Fruit fly (Drosophila melanogaster) whole organism, embryonic: ENCODE results near the gene shf.

Experiments
- ATbp ChIP-seq: fragments of 200-800 bp; sonication (Bioruptor generic); optimal IDR thresholded peaks from 2 replicates; lab custom pipeline; 2017; ENCODE audit warnings: missing biosample characterization, mild to moderate bottlenecking, missing genetic modification characterization, missing genetic modification reagents
- CG11504 ChIP-seq: fragments of 200-800 bp; sonication (Bioruptor generic); optimal IDR thresholded peaks from 3 replicates; lab custom pipeline; 2019; ENCODE audit warnings: missing biosample characterization, mild to moderate bottlenecking, missing genetic modification characterization, moderate library complexity
- CG11695 ChIP-seq: fragments of 200-800 bp; sonication (Bioruptor generic); IDR thresholded peaks from 3 replicates; pipeline ENCODE4 v1.3.6; 2022; ENCODE audit warnings: missing biosample characterization, missing genetic modification characterization
- CG13894 ChIP-seq: fragments of 200-800 bp; sonication (Bioruptor generic); optimal IDR thresholded peaks from 3 replicates; lab custom pipeline; 2018; ENCODE audit warnings: missing biosample characterization, mild to moderate bottlenecking, missing genetic modification characterization, moderate library complexity
- CG14710 ChIP-seq: fragments of 200-800 bp; sonication (Bioruptor generic); optimal IDR thresholded peaks from 3 replicates; lab custom pipeline; 2019; ENCODE audit warnings: missing biosample characterization, mild to moderate bottlenecking, missing genetic modification characterization, moderate library complexity
- CG14965 ChIP-seq: fragments of 200-800 bp; sonication (Bioruptor generic); optimal IDR thresholded peaks from 2 replicates; lab custom pipeline; 2016; ENCODE audit warnings: missing biosample characterization, missing genetic modification characterization, borderline replicate concordance
- CG17361 ChIP-seq: fragments of 200-800 bp; sonication (Bioruptor generic); IDR thresholded peaks from 3 replicates; pipeline ENCODE4 v1.3.6; 2022; ENCODE audit warnings: missing biosample characterization, missing genetic modification characterization
- CG18764 ChIP-seq: fragments of 200-800 bp; sonication (Bioruptor generic); optimal IDR thresholded peaks from 3 replicates; lab custom pipeline; 2016; ENCODE audit warnings: missing biosample characterization, missing genetic modification characterization
- CG2116 ChIP-seq: fragments of 200-800 bp; sonication (Bioruptor generic); optimal IDR thresholded peaks from 3 replicates; lab custom pipeline; 2018; ENCODE audit warnings: missing biosample characterization, mild to moderate bottlenecking, missing genetic modification characterization
- CG2129 ChIP-seq: fragments of 200-800 bp; sonication (Bioruptor generic); IDR thresholded peaks from 2 replicates; pipeline ENCODE4 v1.3.6; 2022; ENCODE audit warnings: missing biosample characterization, missing genetic modification characterization; ENCODE audit not compliant: partially characterized antibody
- CG30431 ChIP-seq: fragments of 200-800 bp; sonication (Bioruptor generic); optimal IDR thresholded peaks from 2 replicates; lab custom pipeline; 2017; ENCODE audit warnings: missing biosample characterization, missing genetic modification characterization
- CG31365 ChIP-seq: fragments of 200-800 bp; sonication (Bioruptor generic); optimal IDR thresholded peaks from 2 replicates; lab custom pipeline; 2018; ENCODE audit warnings: missing biosample characterization, mild to moderate bottlenecking, missing genetic modification characterization
- CG33213 ChIP-seq: fragments of 200-800 bp; sonication (Bioruptor generic); optimal IDR thresholded peaks from 3 replicates; lab custom pipeline; 2016; ENCODE audit warnings: missing biosample characterization, missing genetic modification characterization
- CG4404 ChIP-seq: fragments of 200-800 bp; sonication (Bioruptor generic); IDR thresholded peaks from 2 replicates; pipeline ENCODE4 v1.3.6; 2022; ENCODE audit warnings: missing biosample characterization, missing genetic modification characterization
- CG6175 ChIP-seq: fragments of 200-800 bp; sonication (Bioruptor generic); IDR thresholded peaks from 3 replicates; pipeline ENCODE4 v1.3.6; 2022; ENCODE audit warnings: missing biosample characterization, missing genetic modification characterization
- CG8388 ChIP-seq: fragments of 200-800 bp; sonication (Bioruptor generic); optimal IDR thresholded peaks from 2 replicates; lab custom pipeline; 2019; ENCODE audit warnings: missing biosample characterization, mild to moderate bottlenecking, missing genetic modification characterization, moderate library complexity
- Dbx ChIP-seq: fragments of 200-800 bp; sonication (Bioruptor generic); IDR thresholded peaks from 3 replicates; pipeline ENCODE4 v1.3.6; 2022; ENCODE audit warnings: missing biosample characterization, missing genetic modification characterization
- ERR ChIP-seq: fragments of 200-800 bp; sonication (Bioruptor generic); optimal IDR thresholded peaks from 2 replicates; lab custom pipeline; 2016; ENCODE audit warnings: missing biosample characterization, missing genetic modification characterization
- Elba2 ChIP-seq: fragments of 200-800 bp; sonication (Bioruptor generic); optimal IDR thresholded peaks from 3 replicates; lab custom pipeline; 2016; ENCODE audit warnings: missing biosample characterization, missing genetic modification characterization
- H15 ChIP-seq: fragments of 200-800 bp; sonication (Bioruptor generic); IDR thresholded peaks from 3 replicates; pipeline ENCODE4 v1.3.6; 2022; ENCODE audit warnings: missing biosample characterization, missing genetic modification characterization
- H2.0 ChIP-seq: fragments of 200-800 bp; sonication (Bioruptor generic); IDR thresholded peaks from 2 replicates; pipeline ENCODE4 v1.3.6; 2022; ENCODE audit warnings: missing biosample characterization, missing genetic modification characterization
- Kr ChIP-seq: fragments of 200-800 bp; sonication (Bioruptor generic); optimal IDR thresholded peaks from 2 replicates; lab custom pipeline; 2017; ENCODE audit warnings: missing biosample characterization, mild to moderate bottlenecking, missing genetic modification characterization
- MBD-R2 ChIP-seq: fragments of 200-800 bp; sonication (Bioruptor generic); IDR thresholded peaks from 2 replicates; pipeline ENCODE4 v1.3.6; 2022; ENCODE audit warnings: missing biosample characterization, missing genetic modification characterization
- Mad ChIP-seq: fragments of 200-800 bp; sonication (Bioruptor generic); optimal IDR thresholded peaks from 2 replicates; lab custom pipeline; 2016; ENCODE audit warnings: missing biosample characterization, missing genetic modification characterization
- NfI ChIP-seq: fragments of 200-800 bp; sonication (Bioruptor generic); optimal IDR thresholded peaks from 3 replicates; lab custom pipeline; 2018; ENCODE audit warnings: missing biosample characterization, mild to moderate bottlenecking, missing genetic modification characterization, moderate library complexity
- Rx ChIP-seq: fragments of 200-800 bp; sonication (Bioruptor generic); IDR thresholded peaks from 2 replicates; pipeline ENCODE4 v1.3.6; 2022; ENCODE audit warnings: missing biosample characterization, missing genetic modification characterization
- Sin3A ChIP-seq: fragments of >200 bp; optimal IDR thresholded peaks from 2 replicates; lab custom pipeline; 2018
- ash1 ChIP-seq: fragments of 200-800 bp; sonication (Bioruptor generic); optimal IDR thresholded peaks from 2 replicates; lab custom pipeline; 2018; ENCODE audit warnings: missing biosample characterization, mild to moderate bottlenecking, missing genetic modification characterization
- caup ChIP-seq: fragments of 200-800 bp; sonication (Bioruptor generic); optimal IDR thresholded peaks from 3 replicates; lab custom pipeline; 2017; ENCODE audit warnings: missing biosample characterization, mild to moderate bottlenecking, missing genetic modification characterization, moderate library complexity; ENCODE audit not compliant: severe bottlenecking
- crc ChIP-seq: fragments of 200-800 bp; sonication (Bioruptor generic); optimal IDR thresholded peaks from 2 replicates; lab custom pipeline; 2016; ENCODE audit warnings: missing biosample characterization, missing genetic modification characterization
- danr ChIP-seq: fragments of 200-800 bp; sonication (Bioruptor generic); IDR thresholded peaks from 2 replicates; pipeline ENCODE4 v1.3.6; 2022; ENCODE audit warnings: missing biosample characterization, missing genetic modification characterization
- esg ChIP-seq: fragments of 200-800 bp; sonication (Bioruptor generic); conservative IDR thresholded peaks from 2 replicates; pipeline ENCODE4 v1.3.6; 2022; ENCODE audit warnings: missing biosample characterization, missing genetic modification characterization
- gsb-n ChIP-seq: fragments of 200-800 bp; sonication (Bioruptor generic); optimal IDR thresholded peaks from 3 replicates; lab custom pipeline; 2018; ENCODE audit warnings: missing biosample characterization, mild to moderate bottlenecking, missing genetic modification characterization
- jing ChIP-seq: fragments of 200-800 bp; sonication (Bioruptor generic); optimal IDR thresholded peaks from 2 replicates; lab custom pipeline; 2018; ENCODE audit warnings: missing biosample characterization, mild to moderate bottlenecking, missing genetic modification characterization
- jumu ChIP-seq: fragments of 200-800 bp; sonication (Bioruptor generic); optimal IDR thresholded peaks from 3 replicates; lab custom pipeline; 2016; ENCODE audit warnings: missing biosample characterization, missing genetic modification characterization
- kah ChIP-seq: fragments of 200-800 bp; sonication (Bioruptor generic); optimal IDR thresholded peaks from 2 replicates; lab custom pipeline; 2018; ENCODE audit warnings: missing biosample characterization, mild to moderate bottlenecking, missing genetic modification characterization
- mirr ChIP-seq: fragments of 200-800 bp; sonication (Bioruptor generic); optimal IDR thresholded peaks from 3 replicates; lab custom pipeline; 2018; ENCODE audit warnings: missing biosample characterization, mild to moderate bottlenecking, missing genetic modification characterization
- mld ChIP-seq: fragments of 200-800 bp; sonication (Bioruptor generic); IDR thresholded peaks from 3 replicates; pipeline ENCODE4 v1.3.6; 2022; ENCODE audit warnings: missing biosample characterization, missing genetic modification characterization; ENCODE audit not compliant: partially characterized antibody
- nau ChIP-seq: fragments of 200-800 bp; sonication (Bioruptor generic); optimal IDR thresholded peaks from 3 replicates; lab custom pipeline; 2017; ENCODE audit warnings: missing biosample characterization, mild to moderate bottlenecking, missing genetic modification characterization, missing genetic modification reagents
- pb ChIP-seq: fragments of 200-800 bp; sonication (Bioruptor generic); optimal IDR thresholded peaks from 3 replicates; lab custom pipeline; 2016; ENCODE audit warnings: missing biosample characterization, missing genetic modification characterization
- peb ChIP-seq: fragments of 200-800 bp; sonication (Bioruptor generic); IDR thresholded peaks from 2 replicates; pipeline ENCODE4 v1.3.6; 2022; ENCODE audit warnings: missing biosample characterization, missing genetic modification characterization
- pnt ChIP-seq: fragments of 200-800 bp; sonication (Bioruptor generic); optimal IDR thresholded peaks from 3 replicates; lab custom pipeline; 2016; ENCODE audit warnings: missing biosample characterization, missing genetic modification characterization
- pros ChIP-seq: fragments of 200-800 bp; sonication (Bioruptor generic); optimal IDR thresholded peaks from 3 replicates; lab custom pipeline; 2019; ENCODE audit warnings: missing biosample characterization, mild to moderate bottlenecking, missing genetic modification characterization, moderate library complexity
- run ChIP-seq: fragments of 200-800 bp; sonication (Bioruptor generic); optimal IDR thresholded peaks from 3 replicates; lab custom pipeline; 2018; ENCODE audit warnings: missing biosample characterization, mild to moderate bottlenecking, missing genetic modification characterization
- seq ChIP-seq: fragments of 200-800 bp; sonication (Bioruptor generic); IDR thresholded peaks from 2 replicates; pipeline ENCODE4 v1.3.6; 2022; ENCODE audit warnings: missing biosample characterization, missing genetic modification characterization
- sisA ChIP-seq: fragments of 200-800 bp; sonication (Bioruptor generic); IDR thresholded peaks from 2 replicates; pipeline ENCODE4 v1.3.6; 2022; ENCODE audit warnings: missing biosample characterization, missing genetic modification characterization
- tin ChIP-seq: fragments of 200-800 bp; sonication (Bioruptor generic); optimal IDR thresholded peaks from 3 replicates; lab custom pipeline; 2016; ENCODE audit warnings: missing biosample characterization, missing genetic modification characterization
- yki ChIP-seq: fragments of >200 bp; optimal IDR thresholded peaks from 3 replicates; lab custom pipeline; 2018
- zen2 ChIP-seq: fragments of 200-800 bp; sonication (Bioruptor generic); IDR thresholded peaks from 3 replicates; pipeline ENCODE4 v1.3.6; 2022; ENCODE audit warnings: missing biosample characterization, missing genetic modification characterization; ENCODE audit not compliant: partially characterized antibody

The shf gene

dm6 chrX:6741184-6741586 lies 38.3 kb downstream of the shf start (continued):
- TF ChIP-seq ATbp (GFP tag; lab: Kevin White, UChicago) (no peak), esg (GFP tag; lab: Robert Waterston, UW) (no peak; the same call in 1 of the 2 replicates), gsb-n (peak; percentile 88), mld (GFP tag; lab: Robert Waterston, UW) (peak; percentile 71; the same call in 1 of the 3 replicates), MBD-R2 (peak; percentile 51), pnt (GFP tag; lab: Kevin White, UChicago) (peak; percentile 35), CG11695 (peak; percentile 53; the same call in 2 of the 3 replicates), CG6175 (no peak), peb (GFP tag; lab: Robert Waterston, UW) (no peak), zen2 (GFP tag; lab: Robert Waterston, UW) (no peak), CG8388 (GFP tag; lab: Kevin White, UChicago) (peak; percentile 18), Mad (GFP tag; lab: Kevin White, UChicago) (peak; percentile 45), CG14965 (GFP tag; lab: Kevin White, UChicago) (no peak), seq (GFP tag; lab: Robert Waterston, UW) (no peak), kah (GFP tag; lab: Kevin White, UChicago) (no peak), sisA (GFP tag; lab: Robert Waterston, UW) (peak; percentile 35; the same call in 1 of the 2 replicates), CG11504 (tag; lab: Kevin White, UChicago) (peak; percentile 62), jumu (GFP tag; lab: Kevin White, UChicago) (peak; percentile 35), CG2116 (GFP tag; lab: Kevin White, UChicago) (peak; percentile 86), CG14710 (peak; percentile 67), Rx (0 out of 2 replicates have a peak, but pooled peaks have one; percentile 13), Sin3A (lab: Kevin White, UChicago) (peak; percentile 52), CG18764 (GFP tag; lab: Kevin White, UChicago) (peak; percentile 18), Elba2 (no peak), H2.0 (GFP tag; lab: Robert Waterston, UW) (peak; percentile 50), tin (peak; percentile 44), mirr (GFP tag; lab: Kevin White, UChicago) (no peak), nau (GFP tag; lab: Kevin White, UChicago) (no peak), CG4404 (GFP tag; lab: Robert Waterston, UW) (no peak), pb (no peak), H15 (GFP tag; lab: Robert Waterston, UW) (peak; percentile 59; the same call in 2 of the 3 replicates), run (tag; lab: Kevin White, UChicago) (no peak), CG13894 (peak; percentile 66), CG31365 (tag; lab: Kevin White, UChicago) (no peak), ERR (no peak), yki (lab: Kevin White, UChicago) (no peak), pros (GFP tag; lab: Kevin White, UChicago) (no peak), CG33213 (GFP tag; lab: Kevin White, UChicago) (peak; percentile 70), CG30431 (GFP tag; lab: Kevin White, UChicago) (no peak), danr (GFP tag; lab: Robert Waterston, UW) (0 out of 2 replicates have a peak, but pooled peaks have one; percentile 26), jing (no peak), CG17361 (no peak), NfI (GFP tag; lab: Kevin White, UChicago) (peak; percentile 50), Kr (GFP tag; lab: Kevin White, UChicago) (no peak), CG2129 (GFP tag; lab: Robert Waterston, UW) (0 out of 2 replicates have a peak, but pooled peaks have one; percentile 14), caup (GFP tag; lab: Kevin White, UChicago) (peak; percentile 18), ash1 (GFP tag; lab: Kevin White, UChicago) (no peak), crc (GFP tag; lab: Kevin White, UChicago) (no peak), Dbx (peak; percentile 65; the same call in 2 of the 3 replicates)
